Worm (Caenorhabditis elegans) whole organism, early embryonic: ENCODE data around the gene F21C10.5.

Source experiments
- hmbx-1 ChIP-seq: sonication (generic microtip); optimal IDR thresholded peaks from 2 replicates; lab custom pipeline; 2016; ENCODE audit warnings: mild to moderate bottlenecking, missing genetic modification characterization, missing compliant biosample characterization
- tbx-37 ChIP-seq: fragments of 200-800 bp; sonication (Bioruptor generic); conservative IDR thresholded peaks from 2 replicates; pipeline ENCODE4 v1.3.6; 2022; ENCODE audit warnings: missing genetic modification reagents, missing genetic modification characterization, missing compliant biosample characterization

ce11 chrV:9122004-9122403, 3.4 kb upstream of the F21C10.5 start, which contains the start of gene F21C10.13:
- TF ChIP-seq tbx-37 (no peak), hmbx-1 (tag; lab: Kevin White, UChicago) (no peak)
